3 fruit fly cellular contexts compared by ENCODE assay signal in the genomic region with DNA sequence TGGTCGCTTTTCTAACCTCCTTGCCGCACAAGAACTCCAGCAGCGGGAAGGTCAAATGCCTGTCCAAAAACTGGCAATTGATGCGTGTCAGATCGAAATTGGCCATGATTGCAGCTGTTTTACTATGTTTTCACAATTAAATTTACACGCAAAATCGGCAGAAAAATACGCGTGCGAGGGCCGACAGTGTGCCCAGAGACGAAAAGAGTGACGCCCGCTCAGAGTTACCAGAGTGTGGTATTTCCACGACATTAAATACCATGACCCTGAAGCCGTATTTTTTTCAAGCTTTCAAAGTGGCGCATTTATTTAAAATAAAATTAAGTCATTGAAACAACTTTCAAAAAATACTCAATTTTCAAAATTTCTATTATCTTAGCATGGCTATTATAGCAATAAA.
A peak's percentile ranks its signal among the peaks of the same experiment; 100 is the strongest.
TF ChIP-seq lines count a peak whose summit lies in the region.

Gene eIF3e (minus strand): TSS at position 214 of the 400 bp plus-strand sequence.

- TF ChIP-seq CTCF in whole organism, embryonic (GFP tag; optimal IDR thresholded peaks at IDR 0.05; lab: Kevin White, UChicago) = no peak

TF ChIP-seq in whole organism, adult, 20 proteins besides CTCF, POLR2A, EP300 and RAD21:
- TF ChIP-seq Crg-1 (GFP tag; optimal IDR thresholded peaks at IDR 0.05; lab: Kevin White, UChicago) (no peak), Hr96 (GFP tag; optimal IDR thresholded peaks at IDR 0.05; lab: Kevin White, UChicago) (no peak), CG33017 (tag; optimal IDR thresholded peaks at IDR 0.05; lab: Kevin White, UChicago) (no peak), Mnt (GFP tag; optimal IDR thresholded peaks at IDR 0.05; lab: Kevin White, UChicago) (peak; percentile 67), CG1620 (GFP tag; optimal IDR thresholded peaks at IDR 0.05; lab: Kevin White, UChicago) (no peak), Clk (GFP tag; optimal IDR thresholded peaks at IDR 0.05; lab: Kevin White, UChicago) (no peak), CG7045 (GFP tag; optimal IDR thresholded peaks at IDR 0.05; lab: Kevin White, UChicago) (no peak), tj (GFP tag; optimal IDR thresholded peaks at IDR 0.05; lab: Kevin White, UChicago) (peak; percentile 21), bab1 (GFP tag; optimal IDR thresholded peaks at IDR 0.05; lab: Kevin White, UChicago) (peak; percentile 4), CG7101 (tag; optimal IDR thresholded peaks at IDR 0.05; lab: Kevin White, UChicago) (no peak), cic (GFP tag; optimal IDR thresholded peaks at IDR 0.05; lab: Kevin White, UChicago) (no peak)

TF ChIP-seq in whole organism, embryonic, 481 proteins besides CTCF, POLR2A, EP300 and RAD21 (continues in another document):
- no peak for TF ChIP-seq zf30C (GFP tag; optimal IDR thresholded peaks at IDR 0.05; lab: Kevin White, UChicago)
- no peak for TF ChIP-seq CkIIα-i1 (GFP tag; IDR thresholded peaks at IDR 0.05; lab: Robert Waterston, UW)
- TF ChIP-seq CG12391 (tag; optimal IDR thresholded peaks at IDR 0.05; lab: Kevin White, UChicago) = peak; percentile 2
- peak; percentile 57; the same call in 1 of the 2 replicates for TF ChIP-seq CG3847 (GFP tag; IDR thresholded peaks at IDR 0.05; lab: Robert Waterston, UW)
- TF ChIP-seq lilli (GFP tag; optimal IDR thresholded peaks at IDR 0.05; lab: Kevin White, UChicago) = no peak
- TF ChIP-seq CG9437 (GFP tag; optimal IDR thresholded peaks at IDR 0.05; lab: Kevin White, UChicago) = no peak
- TF ChIP-seq Hr51 (GFP tag; optimal IDR thresholded peaks at IDR 0.05; lab: Kevin White, UChicago) = no peak
- TF ChIP-seq hkb (optimal IDR thresholded peaks at IDR 0.05; lab: Kevin White, UChicago) = no peak
- TF ChIP-seq hkb (GFP tag; IDR thresholded peaks at IDR 0.05; lab: Robert Waterston, UW) = no peak
- peak; percentile 46; the same call in 1 of the 2 replicates for TF ChIP-seq CG13287 (GFP tag; IDR thresholded peaks at IDR 0.05; lab: Robert Waterston, UW; ENCODE audit: partially characterized antibody)
- no peak for TF ChIP-seq CG16863 (GFP tag; optimal IDR thresholded peaks at IDR 0.05; lab: Kevin White, UChicago)
- no peak for TF ChIP-seq pros (GFP tag; optimal IDR thresholded peaks at IDR 0.05; lab: Kevin White, UChicago)
- peak; percentile 40 for TF ChIP-seq CG14710 (tag; optimal IDR thresholded peaks at IDR 0.05; lab: Kevin White, UChicago)
- TF ChIP-seq danr (GFP tag; IDR thresholded peaks at IDR 0.05; lab: Robert Waterston, UW) = no peak
- no peak for TF ChIP-seq CG11696 (GFP tag; IDR thresholded peaks at IDR 0.05; lab: Robert Waterston, UW)
- no peak for TF ChIP-seq CG1233 (GFP tag; optimal IDR thresholded peaks at IDR 0.05; lab: Kevin White, UChicago)
- peak; percentile 37; the same call in 1 of the 2 replicates for TF ChIP-seq CG9932 (GFP tag; IDR thresholded peaks at IDR 0.05; lab: Robert Waterston, UW)
- no peak for TF ChIP-seq CG7372 (GFP tag; IDR thresholded peaks at IDR 0.05; lab: Robert Waterston, UW)
- TF ChIP-seq pzg (GFP tag; optimal IDR thresholded peaks at IDR 0.05; lab: Kevin White, UChicago) = peak; percentile 50
- no peak for TF ChIP-seq sqz (GFP tag; optimal IDR thresholded peaks at IDR 0.05; lab: Kevin White, UChicago)
- no peak for TF ChIP-seq bsh (GFP tag; optimal IDR thresholded peaks at IDR 0.05; lab: Kevin White, UChicago)
- no peak for TF ChIP-seq CG33213 (GFP tag; optimal IDR thresholded peaks at IDR 0.05; lab: Kevin White, UChicago)
- TF ChIP-seq CG18262 (tag; optimal IDR thresholded peaks at IDR 0.05; lab: Kevin White, UChicago) = no peak
- TF ChIP-seq Lhr (GFP tag; optimal IDR thresholded peaks at IDR 0.05; lab: Kevin White, UChicago) = peak; percentile 62
- TF ChIP-seq CG15514 (GFP tag; optimal IDR thresholded peaks at IDR 0.05; lab: Kevin White, UChicago) = no peak
- no peak for TF ChIP-seq sd (tag; optimal IDR thresholded peaks at IDR 0.05; lab: Kevin White, UChicago)
- peak; percentile 93 for TF ChIP-seq Sin3A (optimal IDR thresholded peaks at IDR 0.05; lab: Kevin White, UChicago)
- no peak for TF ChIP-seq Opbp (GFP tag; IDR thresholded peaks at IDR 0.05; lab: Robert Waterston, UW; ENCODE audit: partially characterized antibody)
- TF ChIP-seq ap (GFP tag; IDR thresholded peaks at IDR 0.05; lab: Robert Waterston, UW) = no peak
- peak; percentile 43; the same call in 1 of the 2 replicates for TF ChIP-seq Rfx (GFP tag; IDR thresholded peaks at IDR 0.05; lab: Robert Waterston, UW)
- TF ChIP-seq Oli (tag; optimal IDR thresholded peaks at IDR 0.05; lab: Kevin White, UChicago) = no peak
- TF ChIP-seq Drgx (GFP tag; IDR thresholded peaks at IDR 0.05; lab: Robert Waterston, UW) = no peak
- no peak for TF ChIP-seq CG14441 (GFP tag; IDR thresholded peaks at IDR 0.05; lab: Robert Waterston, UW)
- no peak for TF ChIP-seq Fer1 (GFP tag; optimal IDR thresholded peaks at IDR 0.05; lab: Kevin White, UChicago)
- 0 out of 2 replicates have a peak, but pooled peaks have one; percentile 21 for TF ChIP-seq CG42726 (GFP tag; IDR thresholded peaks at IDR 0.05; lab: Robert Waterston, UW; ENCODE audit: partially characterized antibody)
- TF ChIP-seq sob (GFP tag; IDR thresholded peaks at IDR 0.05; lab: Robert Waterston, UW) = 0 out of 2 replicates have a peak, but pooled peaks have one; percentile 8
- no peak for TF ChIP-seq gem (tag; optimal IDR thresholded peaks at IDR 0.05; lab: Kevin White, UChicago)
- TF ChIP-seq MBD-R2 (GFP tag; IDR thresholded peaks at IDR 0.05; lab: Robert Waterston, UW) = peak; percentile 65

TF ChIP-seq in whole organism, pupa, 21 proteins besides CTCF, POLR2A, EP300 and RAD21:
- TF ChIP-seq CG10348 (GFP tag; IDR thresholded peaks at IDR 0.05; lab: Robert Waterston, UW) = no peak
- 0 out of 2 replicates have a peak, but pooled peaks have one; percentile 14 for TF ChIP-seq CG12605 (GFP tag; IDR thresholded peaks at IDR 0.05; lab: Robert Waterston, UW)
TF ChIP-seq in whole organism, pupa: peak in this region for 1.
